Fruit fly (Drosophila melanogaster): ENCODE results near the gene Lamp1.

dm6 chr2L:21558218-21558617, 15.0 kb upstream of the Lamp1 start:
- TF ChIP-seq Mio (GFP tag; optimal IDR thresholded peaks at IDR 0.05) = no peak
- TF ChIP-seq Hr78 (GFP tag; optimal IDR thresholded peaks at IDR 0.05) = no peak
- TF ChIP-seq Hnf4 (GFP tag; optimal IDR thresholded peaks at IDR 0.05) = no peak
- no peak for TF ChIP-seq N (GFP tag; optimal IDR thresholded peaks at IDR 0.05)
- TF ChIP-seq pan (optimal IDR thresholded peaks at IDR 0.05) = no peak
- TF ChIP-seq Sp1 (GFP tag; optimal IDR thresholded peaks at IDR 0.05) = no peak
- TF ChIP-seq CG32264 (GFP tag; optimal IDR thresholded peaks at IDR 0.05) = no peak
- no peak for TF ChIP-seq HLH106 (tag; optimal IDR thresholded peaks at IDR 0.05)
- no peak for TF ChIP-seq psq (GFP tag; optimal IDR thresholded peaks at IDR 0.05)
- TF ChIP-seq usp (GFP tag; optimal IDR thresholded peaks at IDR 0.05) = no peak
